Worm (Caenorhabditis elegans) whole organism, early embryonic: ENCODE data around the gene fbxa-134.
A peak's percentile ranks its signal among the peaks of the same experiment; 100 is the strongest.

Experiments
- B0310.2 ChIP-seq: sonication (generic microtip); optimal IDR thresholded peaks from 2 replicates; lab custom pipeline; 2016; ENCODE audit warnings: mild to moderate bottlenecking, missing genetic modification characterization, missing compliant biosample characterization
- F13C5.2 ChIP-seq: sonication (generic microtip); optimal IDR thresholded peaks from 2 replicates; lab custom pipeline; 2017; ENCODE audit warnings: mild to moderate bottlenecking, missing genetic modification characterization, inconsistent platforms, missing compliant biosample characterization
- aly-1 ChIP-seq: sonication (generic microtip); optimal IDR thresholded peaks from 2 replicates; lab custom pipeline; 2016; ENCODE audit warnings: missing genetic modification characterization, missing compliant biosample characterization
- ama-1 ChIP-seq: fragments of 150-350 bp; optimal IDR thresholded peaks from 2 replicates; lab custom pipeline; 2014
- ceh-13 ChIP-seq: fragments of 200-800 bp; sonication (Bioruptor generic); optimal IDR thresholded peaks from 2 replicates; lab custom pipeline; 2018; ENCODE audit warnings: mild to moderate bottlenecking, missing genetic modification characterization, missing compliant biosample characterization
- ceh-36 ChIP-seq: sonication (generic microtip); optimal IDR thresholded peaks from 2 replicates; lab custom pipeline; 2016; ENCODE audit warnings: missing genetic modification characterization, inconsistent platforms, missing compliant biosample characterization
- ets-7 ChIP-seq: sonication (generic microtip); optimal IDR thresholded peaks from 2 replicates; lab custom pipeline; 2016; ENCODE audit warnings: missing genotype, missing genetic modification characterization, missing compliant biosample characterization
- flt-1 ChIP-seq: fragments of 200-800 bp; sonication (Bioruptor generic); IDR thresholded peaks from 2 replicates; pipeline ENCODE4 v1.3.6; 2022; ENCODE audit warnings: missing genetic modification characterization, missing compliant biosample characterization
- hmbx-1 ChIP-seq: sonication (generic microtip); optimal IDR thresholded peaks from 2 replicates; lab custom pipeline; 2016; ENCODE audit warnings: mild to moderate bottlenecking, missing genetic modification characterization, missing compliant biosample characterization
- hmg-4 ChIP-seq: fragments of 200-800 bp; sonication (Bioruptor generic); optimal IDR thresholded peaks from 2 replicates; lab custom pipeline; 2018; ENCODE audit warnings: mild to moderate bottlenecking, missing genetic modification characterization, missing compliant biosample characterization
- hnd-1 ChIP-seq: sonication (generic microtip); optimal IDR thresholded peaks from 2 replicates; lab custom pipeline; 2016; ENCODE audit warnings: missing genetic modification characterization, missing compliant biosample characterization
- pes-1 ChIP-seq: fragments of 200-800 bp; sonication (Bioruptor generic); IDR thresholded peaks from 2 replicates; pipeline ENCODE4 v1.3.6; 2022; ENCODE audit warnings: missing genetic modification reagents, missing genetic modification characterization, missing compliant biosample characterization
- scrt-1 ChIP-seq: fragments of 200-800 bp; sonication (Bioruptor generic); IDR thresholded peaks from 2 replicates; pipeline ENCODE4 v1.3.6; 2022; ENCODE audit warnings: missing genetic modification characterization, missing compliant biosample characterization
- sea-1 ChIP-seq: fragments of 200-800 bp; sonication (Bioruptor generic); conservative IDR thresholded peaks from 2 replicates; pipeline ENCODE4 v1.3.6; 2022; ENCODE audit warnings: missing genetic modification characterization, missing compliant biosample characterization
- tbx-11 ChIP-seq: fragments of 200-800 bp; sonication (Bioruptor generic); IDR thresholded peaks from 2 replicates; pipeline ENCODE4 v1.3.6; 2022; ENCODE audit warnings: missing genetic modification characterization, missing compliant biosample characterization
- tbx-37 ChIP-seq: fragments of 200-800 bp; sonication (Bioruptor generic); conservative IDR thresholded peaks from 2 replicates; pipeline ENCODE4 v1.3.6; 2022; ENCODE audit warnings: missing genetic modification reagents, missing genetic modification characterization, missing compliant biosample characterization
- tra-4 ChIP-seq: sonication (generic microtip); optimal IDR thresholded peaks from 2 replicates; lab custom pipeline; 2017; ENCODE audit warnings: missing genetic modification characterization, missing compliant biosample characterization

Gene fbxa-134

DNA sequence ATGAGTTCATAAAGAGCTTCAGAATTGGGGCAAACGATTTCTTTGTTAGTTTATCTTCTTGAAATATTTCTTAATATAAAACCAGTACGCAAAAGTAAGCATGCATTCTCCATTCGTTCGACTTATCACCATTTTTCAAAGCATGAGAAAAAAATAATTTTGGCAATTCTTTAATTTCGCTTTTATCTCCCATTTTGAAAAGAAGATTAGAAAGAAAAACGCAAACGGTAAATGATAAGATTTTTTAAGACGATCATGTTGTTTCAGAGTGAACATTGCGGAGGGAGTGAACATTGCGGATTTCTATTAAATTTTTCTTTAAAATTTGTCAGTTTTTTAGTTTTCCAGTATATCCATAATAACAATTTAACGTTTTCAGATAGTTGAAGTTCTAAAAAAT lies 13.3 kb downstream of the fbxa-134 start:
- no peak for TF ChIP-seq ceh-36 (tag; lab: Kevin White, UChicago)
- no peak for TF ChIP-seq aly-1 (tag; lab: Kevin White, UChicago)
- TF ChIP-seq scrt-1 (GFP tag; lab: Robert Waterston, UW): no peak
- TF ChIP-seq pes-1 (GFP tag; lab: Robert Waterston, UW): no peak
- TF ChIP-seq tbx-11 (GFP tag; lab: Robert Waterston, UW): no peak
- no peak for TF ChIP-seq flt-1
- no peak for TF ChIP-seq ama-1
- TF ChIP-seq F13C5.2: no peak
- TF ChIP-seq sea-1: no peak
- no peak for TF ChIP-seq hnd-1 (tag; lab: Kevin White, UChicago)
- no peak for TF ChIP-seq ets-7 (tag; lab: Kevin White, UChicago)
- no peak for TF ChIP-seq hmbx-1
- no peak for TF ChIP-seq hmg-4 (GFP tag; lab: Kevin White, UChicago)
- TF ChIP-seq tbx-37 (GFP tag; lab: Robert Waterston, UW): no peak

DNA sequence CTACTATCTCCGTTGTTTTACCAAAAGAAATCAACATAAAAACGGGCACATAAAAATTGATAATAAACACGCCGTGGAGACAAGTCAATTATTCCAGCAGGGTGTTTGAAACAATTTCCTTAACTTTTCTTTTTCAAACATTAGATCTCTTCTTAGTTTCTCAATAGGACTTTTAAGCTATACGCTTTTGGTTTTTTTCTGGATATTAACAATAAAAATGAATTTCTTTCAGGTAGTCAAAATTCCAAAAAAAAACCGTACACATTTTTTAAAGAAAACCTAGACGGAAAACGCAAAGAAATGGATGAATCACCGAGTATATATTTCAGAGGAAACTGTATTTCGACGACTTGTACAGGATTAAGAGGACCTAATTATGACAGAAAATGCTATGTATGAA lies 21.3 kb downstream of the fbxa-134 start, which contains the start of gene fbxa-185:
TSS of gene fbxa-185 (plus strand) at position 301 of the 400 bp plus-strand sequence.
- TF ChIP-seq tbx-37 (GFP tag; lab: Robert Waterston, UW) (no peak), ceh-13 (GFP tag; lab: Kevin White, UChicago) (no peak), B0310.2 (tag; lab: Kevin White, UChicago) (no peak), aly-1 (tag; lab: Kevin White, UChicago) (no peak), ama-1 (no peak), ets-7 (tag; lab: Kevin White, UChicago) (no peak), ceh-36 (tag; lab: Kevin White, UChicago) (no peak), pes-1 (GFP tag; lab: Robert Waterston, UW) (no peak), hmg-4 (GFP tag; lab: Kevin White, UChicago) (no peak), hmbx-1 (no peak), F13C5.2 (no peak), hnd-1 (tag; lab: Kevin White, UChicago) (no peak), sea-1 (no peak), tbx-11 (GFP tag; lab: Robert Waterston, UW) (no peak)

DNA sequence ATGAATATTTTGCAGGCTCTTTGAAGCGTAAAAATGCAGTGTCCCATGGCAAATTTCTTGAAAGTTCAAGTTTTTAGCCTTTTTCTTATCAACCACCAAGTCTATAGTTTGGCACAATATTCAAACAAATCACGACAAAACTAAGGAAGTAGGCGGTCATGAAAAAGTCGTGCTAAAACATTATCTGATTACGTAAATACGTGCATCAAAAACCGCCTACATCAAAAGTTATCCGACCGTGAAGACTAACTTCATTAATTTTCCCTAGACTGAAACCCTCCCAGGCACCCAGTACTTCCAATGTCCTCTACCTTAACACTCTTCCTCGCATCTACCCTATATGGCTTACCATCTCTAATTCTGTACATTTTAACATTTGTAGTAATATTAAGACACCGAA lies 24.2 kb downstream of the fbxa-134 start, which contains the start of gene srg-44:
TSS of gene srg-44 (plus strand) at position 301 of the 400 bp plus-strand sequence.
- TF ChIP-seq B0310.2 (tag; lab: Kevin White, UChicago): no peak
- no peak for TF ChIP-seq pes-1 (GFP tag; lab: Robert Waterston, UW)
- TF ChIP-seq sea-1: no peak
- no peak for TF ChIP-seq ets-7 (tag; lab: Kevin White, UChicago)
- no peak for TF ChIP-seq ceh-36 (tag; lab: Kevin White, UChicago)
- no peak for TF ChIP-seq aly-1 (tag; lab: Kevin White, UChicago)
- TF ChIP-seq tbx-37 (GFP tag; lab: Robert Waterston, UW): no peak
- no peak for TF ChIP-seq hmbx-1
- TF ChIP-seq tra-4: no peak
- TF ChIP-seq ceh-13 (GFP tag; lab: Kevin White, UChicago): no peak
- TF ChIP-seq scrt-1 (GFP tag; lab: Robert Waterston, UW): no peak
- TF ChIP-seq hnd-1 (tag; lab: Kevin White, UChicago): no peak
- no peak for TF ChIP-seq F13C5.2
- TF ChIP-seq hmg-4 (GFP tag; lab: Kevin White, UChicago): no peak
- no peak for TF ChIP-seq tbx-11 (GFP tag; lab: Robert Waterston, UW)

DNA sequence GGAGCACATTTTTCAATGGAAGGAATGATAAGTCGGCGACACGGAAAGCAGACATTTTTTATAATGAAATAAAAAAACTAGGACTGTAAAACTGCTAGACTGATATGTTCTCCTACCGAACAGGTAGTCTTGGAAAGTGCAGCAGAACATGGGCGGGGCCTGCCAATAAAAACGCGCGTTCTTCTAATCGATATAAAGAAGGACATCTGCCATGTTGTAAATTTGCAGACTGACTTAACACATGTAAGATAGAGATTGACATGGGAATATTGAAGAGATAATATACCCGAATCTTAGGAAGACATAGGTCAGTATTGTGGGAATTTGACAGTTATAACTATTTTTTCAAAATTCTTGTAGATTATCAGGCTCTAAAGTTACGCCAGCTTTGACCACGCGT lies 24.8 kb downstream of the fbxa-134 start, which contains the start of gene sdz-16:
TSS of gene sdz-16 (minus strand) at position 101 of the 400 bp plus-strand sequence.
- TF ChIP-seq scrt-1 (GFP tag; lab: Robert Waterston, UW): no peak
- no peak for TF ChIP-seq F13C5.2
- no peak for TF ChIP-seq ceh-36 (tag; lab: Kevin White, UChicago)
- no peak for TF ChIP-seq ama-1
- TF ChIP-seq hmbx-1: no peak
- no peak for TF ChIP-seq B0310.2 (tag; lab: Kevin White, UChicago)

DNA sequence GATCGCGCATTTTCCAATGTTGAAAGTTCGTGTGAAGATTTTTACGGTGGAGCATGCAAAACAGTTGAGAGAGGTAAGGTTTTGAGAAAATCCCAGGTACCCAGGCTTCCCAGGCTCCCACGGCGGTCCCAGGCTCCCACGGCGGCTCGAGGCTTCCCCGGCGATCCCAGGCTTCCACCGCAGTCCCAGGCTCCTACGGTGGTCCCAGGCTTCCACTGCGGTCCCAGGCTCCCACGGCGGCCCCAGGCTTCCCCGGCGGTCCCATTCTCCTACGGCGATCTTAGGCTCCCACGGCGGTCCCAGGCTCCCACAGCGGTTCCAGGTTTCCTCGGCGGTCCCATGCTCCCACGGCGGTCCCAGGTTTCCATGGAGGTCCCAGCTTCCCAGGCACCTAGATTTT lies 28.8 kb downstream of the fbxa-134 start:
- no peak for TF ChIP-seq ceh-36 (tag; lab: Kevin White, UChicago)
- TF ChIP-seq ceh-13 (GFP tag; lab: Kevin White, UChicago): peak; percentile 13

DNA sequence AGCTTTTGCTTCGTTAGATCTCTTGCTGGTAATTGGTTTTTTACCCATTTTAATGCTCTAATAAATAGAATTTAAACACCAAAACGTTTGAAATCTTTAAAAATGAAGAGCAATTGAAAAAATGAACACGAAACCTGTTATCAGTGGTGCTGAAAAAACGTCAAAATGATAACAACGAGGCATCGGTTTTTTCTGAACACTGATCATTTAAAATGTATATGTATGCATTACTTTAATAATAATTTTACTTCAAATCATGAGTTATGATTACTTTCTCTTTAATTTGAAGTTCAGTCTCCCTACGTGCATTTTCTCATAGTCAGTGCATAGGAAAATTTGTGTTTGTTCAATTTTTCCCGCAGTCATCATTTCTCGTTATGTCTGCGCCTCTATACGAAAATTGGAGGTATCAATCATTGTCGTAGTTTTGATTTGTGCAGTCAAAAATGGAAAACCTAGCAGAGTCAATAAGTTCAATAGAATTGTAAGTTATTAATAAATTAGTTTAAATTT lies 30.2 kb downstream of the fbxa-134 start, which contains the start of gene F31E9.3:
TSS of gene F31E9.3 (plus strand) at position 194 of the 513 bp plus-strand sequence.
- no peak for TF ChIP-seq ama-1
- no peak for TF ChIP-seq flt-1
- no peak for TF ChIP-seq F13C5.2
- no peak for TF ChIP-seq tra-4
- no peak for TF ChIP-seq scrt-1 (GFP tag; lab: Robert Waterston, UW)
- TF ChIP-seq ceh-36 (tag; lab: Kevin White, UChicago): no peak
- TF ChIP-seq ets-7 (tag; lab: Kevin White, UChicago): no peak
- no peak for TF ChIP-seq hnd-1 (tag; lab: Kevin White, UChicago)
- no peak for TF ChIP-seq hmg-4 (GFP tag; lab: Kevin White, UChicago)
- no peak for TF ChIP-seq hmbx-1
- no peak for TF ChIP-seq B0310.2 (tag; lab: Kevin White, UChicago)
- TF ChIP-seq tbx-37 (GFP tag; lab: Robert Waterston, UW): no peak
- no peak for TF ChIP-seq tbx-11 (GFP tag; lab: Robert Waterston, UW)
- TF ChIP-seq ceh-13 (GFP tag; lab: Kevin White, UChicago): no peak
- TF ChIP-seq pes-1 (GFP tag; lab: Robert Waterston, UW): no peak
- TF ChIP-seq aly-1 (tag; lab: Kevin White, UChicago): no peak
- TF ChIP-seq sea-1: no peak

DNA sequence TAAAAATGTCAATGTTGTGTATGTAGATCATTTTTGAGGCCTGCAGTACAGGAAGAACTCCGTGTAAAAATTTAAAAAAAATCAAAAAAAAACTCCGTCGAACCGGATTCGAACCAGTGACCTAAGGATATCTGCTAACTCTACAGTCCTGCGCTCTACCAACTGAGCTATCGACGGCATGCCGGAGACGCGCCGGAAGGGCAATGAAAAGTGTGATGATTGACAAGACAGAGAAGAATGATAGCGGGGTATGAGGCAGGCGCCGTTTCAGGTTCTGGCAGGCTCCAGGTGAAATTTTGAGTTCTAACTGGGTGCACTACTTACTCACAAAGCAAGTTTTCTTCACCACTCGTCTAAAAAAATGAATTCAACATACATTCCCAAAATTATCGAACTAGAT lies 34.9 kb downstream of the fbxa-134 start, which contains the start of gene srz-58:
TSS of gene srz-58 (plus strand) at position 362 of the 400 bp plus-strand sequence.
- TF ChIP-seq scrt-1 (GFP tag; lab: Robert Waterston, UW) (no peak), pes-1 (GFP tag; lab: Robert Waterston, UW) (no peak), aly-1 (tag; lab: Kevin White, UChicago) (no peak), flt-1 (no peak), tbx-37 (GFP tag; lab: Robert Waterston, UW) (no peak), F13C5.2 (no peak), hmg-4 (GFP tag; lab: Kevin White, UChicago) (no peak), hmbx-1 (no peak)
